Fruit fly (Drosophila melanogaster): ENCODE data around the gene CG15011.

Gene CG15011

DNA sequence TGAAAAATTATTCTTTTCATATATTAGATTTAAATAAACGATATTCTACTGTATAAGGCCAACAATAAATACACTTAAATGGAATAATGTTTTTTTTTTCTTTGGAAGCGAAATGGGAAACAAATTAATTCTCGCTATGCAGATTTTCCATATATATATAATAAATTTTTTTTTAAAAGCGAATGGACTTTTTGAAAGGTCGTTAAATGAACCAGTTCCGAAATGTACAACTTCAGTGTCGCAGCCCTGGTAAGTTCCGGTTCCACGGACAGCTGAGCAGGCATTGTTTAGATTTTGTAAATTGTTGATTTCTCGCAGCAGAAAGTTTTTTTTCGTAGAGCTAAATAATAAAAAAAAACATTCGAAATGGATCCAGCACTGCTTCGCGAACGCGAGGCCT, 27.8 kb upstream of the CG15011 start, which contains the start of gene TfIIEbeta (continued):
- TF ChIP-seq Eip93F (GFP tag; optimal IDR thresholded peaks at IDR 0.05) = no peak
- TF ChIP-seq spab (GFP tag; optimal IDR thresholded peaks at IDR 0.05) = no peak
- TF ChIP-seq CG10669 (GFP tag; optimal IDR thresholded peaks at IDR 0.05) = no peak
- no peak for TF ChIP-seq CG1621 (tag; optimal IDR thresholded peaks at IDR 0.05)
- no peak for TF ChIP-seq fd59A (GFP tag; optimal IDR thresholded peaks at IDR 0.05)
- TF ChIP-seq CG9139 (GFP tag; optimal IDR thresholded peaks at IDR 0.05) = no peak
- no peak for TF ChIP-seq Blimp-1 (GFP tag; optimal IDR thresholded peaks at IDR 0.05)
- no peak for TF ChIP-seq CG34406 (GFP tag; optimal IDR thresholded peaks at IDR 0.05)
- TF ChIP-seq CG32006 (GFP tag; optimal IDR thresholded peaks at IDR 0.05) = no peak
- TF ChIP-seq CG7368 (GFP tag; optimal IDR thresholded peaks at IDR 0.05) = no peak
- TF ChIP-seq esn (GFP tag; optimal IDR thresholded peaks at IDR 0.05) = peak; percentile 18
- TF ChIP-seq Sox14 (GFP tag; optimal IDR thresholded peaks at IDR 0.05) = peak; percentile 37
- no peak for TF ChIP-seq CG8632 (GFP tag; optimal IDR thresholded peaks at IDR 0.05)

DNA sequence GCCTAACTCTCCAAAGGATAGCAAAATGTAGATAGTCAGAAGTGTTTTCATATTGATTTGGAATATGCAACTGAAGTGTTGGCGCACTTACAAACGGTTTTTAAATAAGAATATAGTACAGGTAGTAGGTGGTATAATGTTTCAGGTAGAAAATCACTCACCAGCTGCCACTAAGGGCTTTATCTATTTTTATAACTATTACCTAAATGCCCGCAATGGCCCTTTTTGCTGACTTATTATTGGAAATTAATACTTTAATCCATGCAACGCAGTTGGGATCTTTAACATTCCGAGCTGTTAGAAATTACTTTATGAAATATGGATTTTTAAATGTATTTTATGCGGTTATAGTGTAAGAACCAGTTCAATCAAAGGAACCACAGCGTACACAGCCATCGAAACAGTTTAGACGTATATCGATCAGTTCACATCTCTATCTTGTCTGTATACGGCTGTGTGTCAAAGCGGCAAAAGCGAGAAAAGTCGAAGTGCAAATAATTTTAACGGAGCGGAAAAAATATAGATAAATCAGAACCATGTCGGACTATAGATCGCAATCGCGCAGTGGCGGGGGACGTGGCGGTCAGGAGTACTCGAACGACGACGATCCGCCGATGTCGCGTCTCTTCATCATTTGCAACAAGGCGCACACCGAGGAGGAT, 24.6 kb upstream of the CG15011 start, which contains the start of the genes srw and CG1316:
Gene srw (minus strand): TSS at position 51 of the 662 bp plus-strand sequence.
Gene CG1316 (plus strand): TSS at position 424 of the 662 bp plus-strand sequence.
- TF ChIP-seq Hr38 (GFP tag; optimal IDR thresholded peaks at IDR 0.05) = no peak
- TF ChIP-seq esn (GFP tag; optimal IDR thresholded peaks at IDR 0.05) = peak; percentile 12
- peak; percentile 6 for TF ChIP-seq Sox14 (GFP tag; optimal IDR thresholded peaks at IDR 0.05)
- peak; percentile 53 for TF ChIP-seq CG1621 (tag; optimal IDR thresholded peaks at IDR 0.05)
- no peak for TF ChIP-seq Eip78C (GFP tag)

dm6 chr3L:4282627-4283026, 23.7 kb upstream of the CG15011 start, which contains the start of gene CG11583:
Gene CG11583, minus strand, starts transcription at chr3L:4282817.
- TF ChIP-seq dsx (GFP tag; optimal IDR thresholded peaks at IDR 0.05; ENCODE audit: poor library complexity, severe bottlenecking) = no peak
- peak; percentile 49 for TF ChIP-seq esn (GFP tag; optimal IDR thresholded peaks at IDR 0.05)
- TF ChIP-seq CG1621 (tag; optimal IDR thresholded peaks at IDR 0.05) = peak; percentile 82

dm6 chr3L:4277796-4278195, 18.8 kb upstream of the CG15011 start, which contains the start of gene Ctl1:
Gene Ctl1, plus strand, starts transcription at chr3L:4277962.
- TF ChIP-seq OdsH (GFP tag; optimal IDR thresholded peaks at IDR 0.05) = no peak
- no peak for TF ChIP-seq salr (GFP tag; optimal IDR thresholded peaks at IDR 0.05)
- no peak for TF ChIP-seq Eip93F (GFP tag; optimal IDR thresholded peaks at IDR 0.05)
- TF ChIP-seq Sox102F (GFP tag; optimal IDR thresholded peaks at IDR 0.05) = no peak
- TF ChIP-seq achi (GFP tag; optimal IDR thresholded peaks at IDR 0.05) = no peak
- TF ChIP-seq CG34406 (GFP tag; optimal IDR thresholded peaks at IDR 0.05) = no peak
- TF ChIP-seq CG6808 (GFP tag; optimal IDR thresholded peaks at IDR 0.05) = no peak
- no peak for TF ChIP-seq CG6854 (GFP tag; optimal IDR thresholded peaks at IDR 0.05)
- no peak for TF ChIP-seq Lpt (GFP tag; optimal IDR thresholded peaks at IDR 0.05)
- TF ChIP-seq lz (GFP tag; optimal IDR thresholded peaks at IDR 0.05) = no peak

- TF ChIP-seq fkh (GFP tag; optimal IDR thresholded peaks at IDR 0.05) = peak; percentile 81
- no peak for TF ChIP-seq CG6276 (GFP tag; optimal IDR thresholded peaks at IDR 0.05)
These were observed 13.3 kb upstream of the CG15011 start for dm6 chr3L:4272167-4272773.

dm6 chr3L:4270949-4271827, 12.2 kb upstream of the CG15011 start:
- TF ChIP-seq Sox14 (GFP tag; optimal IDR thresholded peaks at IDR 0.05) (peak; percentile 48), CG3919 (GFP tag; optimal IDR thresholded peaks at IDR 0.05) (peak; percentile 46), CG11294 (GFP tag; IDR thresholded peaks at IDR 0.05) (no peak), ss (GFP tag; optimal IDR thresholded peaks at IDR 0.05) (peak in 1 of 2 experiments; percentile 3), Blimp-1 (GFP tag; optimal IDR thresholded peaks at IDR 0.05) (no peak), Lpt (GFP tag; optimal IDR thresholded peaks at IDR 0.05) (no peak), dsx (GFP tag; optimal IDR thresholded peaks at IDR 0.05; ENCODE audit: poor library complexity, severe bottlenecking) (peak; percentile 96), eg (GFP tag; IDR thresholded peaks at IDR 0.05) (0 out of 3 replicates have a peak, but pooled peaks have one; percentile 28), CG10631 (GFP tag; optimal IDR thresholded peaks at IDR 0.05) (peak; percentile 37), CG6163 (GFP tag; IDR thresholded peaks at IDR 0.05) (0 out of 3 replicates have a peak, but pooled peaks have one; percentile 21), Hr38 (GFP tag; optimal IDR thresholded peaks at IDR 0.05) (no peak), Eip78C (GFP tag) (peak; percentile 73), Sox102F (GFP tag; optimal IDR thresholded peaks at IDR 0.05) (peak; percentile 0), spab (GFP tag; optimal IDR thresholded peaks at IDR 0.05) (peak; percentile 13), CG15336 (GFP tag; IDR thresholded peaks at IDR 0.05) (peak; percentile 28; the same call in 1 of the 2 replicates), CG32006 (GFP tag; optimal IDR thresholded peaks at IDR 0.05) (peak; percentile 72), CG8119 (GFP tag; IDR thresholded peaks at IDR 0.05) (peak; percentile 45; the same call in 2 of the 3 replicates), Smox (GFP tag; optimal IDR thresholded peaks at IDR 0.05) (no peak)
